Fruit fly (Drosophila melanogaster) whole organism, embryonic: Measurements from ENCODE around the gene CG43760.

Experiments
- ATbp ChIP-seq: fragments of 200-800 bp; sonication (Bioruptor generic); optimal IDR thresholded peaks from 2 replicates; lab custom pipeline; 2017; ENCODE audit warnings: missing biosample characterization, mild to moderate bottlenecking, missing genetic modification characterization, missing genetic modification reagents
- Abd-B ChIP-seq: fragments of 200-800 bp; sonication (Bioruptor generic); optimal IDR thresholded peaks from 2 replicates; lab custom pipeline; 2018; ENCODE audit warnings: missing biosample characterization, mild to moderate bottlenecking, missing genetic modification characterization, moderate library complexity
- B-H1 ChIP-seq: fragments of 200-800 bp; sonication (Bioruptor generic); IDR thresholded peaks from 3 replicates; pipeline ENCODE4 v1.3.6; 2022; ENCODE audit warnings: missing biosample characterization, missing genetic modification characterization
- CG10267 ChIP-seq: fragments of 200-800 bp; sonication (Bioruptor generic); optimal IDR thresholded peaks from 2 replicates; lab custom pipeline; 2018; ENCODE audit warnings: missing biosample characterization, mild to moderate bottlenecking, missing genetic modification characterization, moderate library complexity
- CG10431 ChIP-seq: fragments of 200-800 bp; sonication (Bioruptor generic); optimal IDR thresholded peaks from 3 replicates; lab custom pipeline; 2018; ENCODE audit warnings: missing biosample characterization, mild to moderate bottlenecking, missing genetic modification characterization
- CG10979 ChIP-seq: fragments of 200-800 bp; sonication (Bioruptor generic); optimal IDR thresholded peaks from 2 replicates; lab custom pipeline; 2018; ENCODE audit warnings: missing biosample characterization, mild to moderate bottlenecking, missing genetic modification characterization, moderate library complexity
- CG15514 ChIP-seq: fragments of 200-800 bp; sonication (Bioruptor generic); optimal IDR thresholded peaks from 3 replicates; lab custom pipeline; 2017; ENCODE audit warnings: missing biosample characterization, missing genetic modification characterization, mild to moderate bottlenecking, moderate library complexity, missing genetic modification reagents
- CG15696 ChIP-seq: fragments of 200-800 bp; sonication (Bioruptor generic); optimal IDR thresholded peaks from 2 replicates; lab custom pipeline; 2019; ENCODE audit warnings: missing biosample characterization, mild to moderate bottlenecking, missing genetic modification characterization, moderate library complexity
- CG18262 ChIP-seq: fragments of 200-800 bp; optimal IDR thresholded peaks from 3 replicates; lab custom pipeline; 2019; ENCODE audit warnings: missing biosample characterization, mild to moderate bottlenecking, missing genetic modification characterization, moderate library complexity
- CG2129 ChIP-seq: fragments of 200-800 bp; sonication (Bioruptor generic); IDR thresholded peaks from 2 replicates; pipeline ENCODE4 v1.3.6; 2022; ENCODE audit warnings: missing biosample characterization, missing genetic modification characterization; ENCODE audit not compliant: partially characterized antibody
- CG2712 ChIP-seq: fragments of 200-800 bp; optimal IDR thresholded peaks from 3 replicates; lab custom pipeline; 2019; ENCODE audit warnings: missing biosample characterization, mild to moderate bottlenecking, missing genetic modification characterization, moderate library complexity
- CG2889 ChIP-seq: fragments of 200-800 bp; sonication (Bioruptor generic); IDR thresholded peaks from 3 replicates; pipeline ENCODE4 v1.3.6; 2022; ENCODE audit warnings: missing biosample characterization, missing genetic modification characterization
- CG32772 ChIP-seq: fragments of 200-800 bp; sonication (Bioruptor generic); IDR thresholded peaks from 2 replicates; pipeline ENCODE4 v1.3.6; 2022; ENCODE audit warnings: missing biosample characterization, missing genetic modification characterization
- CG4404 ChIP-seq: fragments of 200-800 bp; sonication (Bioruptor generic); IDR thresholded peaks from 2 replicates; pipeline ENCODE4 v1.3.6; 2022; ENCODE audit warnings: missing biosample characterization, missing genetic modification characterization
- CG6654 ChIP-seq: fragments of 200-800 bp; sonication (Bioruptor generic); optimal IDR thresholded peaks from 2 replicates; lab custom pipeline; 2017; ENCODE audit warnings: missing biosample characterization, mild to moderate bottlenecking, missing genetic modification characterization
- CG8765 ChIP-seq: fragments of 200-800 bp; sonication (Bioruptor generic); IDR thresholded peaks from 2 replicates; pipeline ENCODE4 v1.3.6; 2022; ENCODE audit warnings: missing biosample characterization, missing genetic modification characterization
- CG9727 ChIP-seq: fragments of 200-800 bp; sonication (Bioruptor generic); optimal IDR thresholded peaks from 3 replicates; lab custom pipeline; 2017; ENCODE audit warnings: missing biosample characterization, mild to moderate bottlenecking, missing genetic modification characterization
- CG9797 ChIP-seq: fragments of 200-800 bp; sonication (Bioruptor generic); optimal IDR thresholded peaks from 3 replicates; lab custom pipeline; 2018; ENCODE audit warnings: missing biosample characterization, mild to moderate bottlenecking, missing genetic modification characterization
- CrebB ChIP-seq: fragments of 200-800 bp; sonication (Bioruptor generic); optimal IDR thresholded peaks from 3 replicates; lab custom pipeline; 2018; ENCODE audit warnings: missing biosample characterization, mild to moderate bottlenecking, missing genetic modification characterization
- D ChIP-seq, 2 experiments: fragments of 200-800 bp in 1 of 2; fragments of >200 bp in 1 of 2; sonication (Bioruptor generic) in 1 of 2; optimal IDR thresholded peaks; 2 replicates in 1 of 2; 3 replicates in 1 of 2; lab custom pipeline; 2017; ENCODE audit warnings: mild to moderate bottlenecking in 1 of 2, missing biosample characterization in 1 of 2, missing genetic modification characterization in 1 of 2, missing genetic modification reagents in 1 of 2
- E2f2 ChIP-seq: fragments of 200-800 bp; sonication (Bioruptor generic); IDR thresholded peaks from 2 replicates; pipeline ENCODE4 v1.3.6; 2022; ENCODE audit warnings: missing biosample characterization, missing genetic modification characterization
- Ets65A ChIP-seq: fragments of 200-800 bp; sonication (Bioruptor generic); peaks from one replicate; lab custom pipeline; 2016; ENCODE audit warnings: missing biosample characterization, missing genetic modification characterization
- Ets97D ChIP-seq: fragments of 200-800 bp; sonication (Bioruptor generic); optimal IDR thresholded peaks from 3 replicates; lab custom pipeline; 2016; ENCODE audit warnings: missing biosample characterization, missing genetic modification characterization
- HLHmδ ChIP-seq: fragments of 200-800 bp; sonication (Bioruptor generic); optimal IDR thresholded peaks from 2 replicates; lab custom pipeline; 2018; ENCODE audit warnings: missing biosample characterization, mild to moderate bottlenecking, missing genetic modification characterization, moderate library complexity
- Hr78 ChIP-seq, 2 experiments: fragments of 200-800 bp in 1 of 2; fragments of >200 bp in 1 of 2; sonication (Bioruptor generic) in 1 of 2; optimal IDR thresholded peaks; 2 replicates each; lab custom pipeline; 2017 to 2019; ENCODE audit warnings: missing biosample characterization in 2 of 2, missing genetic modification characterization in 2 of 2, mild to moderate bottlenecking in 1 of 2, moderate library complexity in 1 of 2
- Meics ChIP-seq: fragments of 200-800 bp; sonication (Bioruptor generic); optimal IDR thresholded peaks from 2 replicates; lab custom pipeline; 2017; ENCODE audit warnings: missing biosample characterization, mild to moderate bottlenecking, missing genetic modification characterization
- Xrp1 ChIP-seq: fragments of 200-800 bp; sonication (Bioruptor generic); IDR thresholded peaks from 2 replicates; pipeline ENCODE4 v1.3.6; 2022; ENCODE audit warnings: missing biosample characterization, missing genetic modification characterization
- ac ChIP-seq: fragments of 200-800 bp; sonication (Bioruptor generic); optimal IDR thresholded peaks from 3 replicates; lab custom pipeline; 2017; ENCODE audit warnings: missing biosample characterization, mild to moderate bottlenecking, missing genetic modification characterization
- bab2 ChIP-seq: fragments of 200-800 bp; sonication (Bioruptor generic); optimal IDR thresholded peaks from 2 replicates; lab custom pipeline; 2016; ENCODE audit warnings: missing biosample characterization, missing genetic modification characterization
- bsh ChIP-seq, 2 experiments: fragments of 200-800 bp; sonication (Bioruptor generic); optimal IDR thresholded peaks; 2 replicates each; lab custom pipeline; 2017 to 2018; ENCODE audit warnings: mild to moderate bottlenecking in 2 of 2, missing biosample characterization in 2 of 2, missing genetic modification characterization in 2 of 2, moderate library complexity in 1 of 2
- cas ChIP-seq: fragments of 200-800 bp; sonication (Bioruptor generic); IDR thresholded peaks from 2 replicates; pipeline ENCODE4 v1.3.6; 2022; ENCODE audit warnings: missing biosample characterization, missing genetic modification characterization
- chif ChIP-seq, 2 experiments: fragments of 200-800 bp; sonication (Bioruptor generic); optimal IDR thresholded peaks; 3 replicates each; lab custom pipeline; 2016; ENCODE audit warnings: missing biosample characterization in 2 of 2, missing genetic modification characterization in 2 of 2
- chinmo ChIP-seq: fragments of 200-800 bp; sonication (Bioruptor generic); IDR thresholded peaks from 4 replicates; pipeline ENCODE4 v1.3.6; 2022; ENCODE audit warnings: missing biosample characterization, missing genetic modification characterization; ENCODE audit not compliant: partially characterized antibody
- crol ChIP-seq: fragments of 200-800 bp; sonication (Bioruptor generic); IDR thresholded peaks from 2 replicates; pipeline ENCODE4 v1.3.6; 2022; ENCODE audit warnings: missing biosample characterization, missing genetic modification characterization
- dmrt11E ChIP-seq: fragments of 200-800 bp; sonication (Bioruptor generic); optimal IDR thresholded peaks from 3 replicates; lab custom pipeline; 2018; ENCODE audit warnings: missing biosample characterization, mild to moderate bottlenecking, missing genetic modification characterization, moderate library complexity
- gsb ChIP-seq: fragments of 200-800 bp; sonication (Bioruptor generic); IDR thresholded peaks from 2 replicates; pipeline ENCODE4 v1.3.6; 2022; ENCODE audit warnings: missing biosample characterization, missing genetic modification characterization
- klu ChIP-seq: fragments of 200-800 bp; sonication (Bioruptor generic); IDR thresholded peaks from 2 replicates; pipeline ENCODE4 v1.3.6; 2022; ENCODE audit warnings: missing biosample characterization, missing genetic modification characterization
- kni ChIP-seq: fragments of 200-800 bp; sonication (Bioruptor generic); optimal IDR thresholded peaks from 3 replicates; lab custom pipeline; 2017; ENCODE audit warnings: mild to moderate bottlenecking, missing biosample characterization, missing genetic modification reagents, missing genetic modification characterization
- nmo ChIP-seq: fragments of 200-800 bp; sonication (Bioruptor generic); optimal IDR thresholded peaks from 2 replicates; lab custom pipeline; 2018; ENCODE audit warnings: missing biosample characterization, mild to moderate bottlenecking, missing genetic modification characterization, moderate library complexity
- org-1 ChIP-seq: fragments of 200-800 bp; sonication (Bioruptor generic); optimal IDR thresholded peaks from 2 replicates; lab custom pipeline; 2017; ENCODE audit warnings: missing biosample characterization, missing genetic modification characterization
- pros ChIP-seq: fragments of 200-800 bp; sonication (Bioruptor generic); optimal IDR thresholded peaks from 3 replicates; lab custom pipeline; 2019; ENCODE audit warnings: missing biosample characterization, mild to moderate bottlenecking, missing genetic modification characterization, moderate library complexity
- sr ChIP-seq: fragments of 200-800 bp; sonication (Bioruptor generic); IDR thresholded peaks from 3 replicates; pipeline ENCODE4 v1.3.6; 2022; ENCODE audit warnings: missing biosample characterization, missing genetic modification characterization
- stc ChIP-seq: fragments of 200-800 bp; sonication (Bioruptor generic); IDR thresholded peaks from 2 replicates; pipeline ENCODE4 v1.3.6; 2022; ENCODE audit warnings: missing biosample characterization, missing genetic modification characterization
- tll ChIP-seq, 2 experiments: fragments of 200-800 bp in 1 of 2; fragments of >200 bp in 1 of 2; sonication (Bioruptor generic) in 1 of 2; optimal IDR thresholded peaks; 2 replicates each; lab custom pipeline; 2017 to 2019; ENCODE audit warnings: missing biosample characterization in 2 of 2, missing genetic modification characterization in 2 of 2, mild to moderate bottlenecking in 1 of 2, moderate library complexity in 1 of 2
- twi ChIP-seq: fragments of 200-800 bp; optimal IDR thresholded peaks from 2 replicates; lab custom pipeline; 2019; ENCODE audit warnings: missing biosample characterization, mild to moderate bottlenecking, missing genetic modification characterization, moderate library complexity
- vvl ChIP-seq: fragments of 200-800 bp; sonication (Bioruptor generic); IDR thresholded peaks from 2 replicates; pipeline ENCODE4 v1.3.6; 2022; ENCODE audit warnings: missing biosample characterization, missing genetic modification characterization
- wdn ChIP-seq: fragments of 200-800 bp; sonication (Bioruptor generic); IDR thresholded peaks from 2 replicates; pipeline ENCODE4 v1.3.6; 2022; ENCODE audit warnings: missing biosample characterization, missing genetic modification characterization
- wor ChIP-seq: fragments of 200-800 bp; sonication (Bioruptor generic); IDR thresholded peaks from 2 replicates; pipeline ENCODE4 v1.3.6; 2022; ENCODE audit warnings: missing biosample characterization, missing genetic modification characterization
- zfh1 ChIP-seq: fragments of 200-800 bp; sonication (Bioruptor generic); IDR thresholded peaks from 3 replicates; pipeline ENCODE4 v1.3.6; 2022; ENCODE audit warnings: missing biosample characterization, missing genetic modification characterization
- zfh2 ChIP-seq: fragments of 200-800 bp; sonication (Bioruptor generic); optimal IDR thresholded peaks from 2 replicates; lab custom pipeline; 2016; ENCODE audit warnings: missing biosample characterization, missing genetic modification characterization

The CG43760 gene

dm6 chr2L:15741418-15741817, 35.2 kb downstream of the CG43760 start (continued):
- TF ChIP-seq CG8765 (GFP tag; lab: Robert Waterston, UW) (peak; percentile 64; the same call in 1 of the 2 replicates), CG2889 (no peak), dmrt11E (peak; percentile 72), zfh1 (GFP tag; lab: Robert Waterston, UW) (peak; percentile 48; the same call in 2 of the 3 replicates), CG10267 (peak; percentile 35), HLHmδ (GFP tag; lab: Kevin White, UChicago) (no peak), ac (peak; percentile 90), CrebB (tag; lab: Kevin White, UChicago) (no peak), CG9727 (GFP tag; lab: Kevin White, UChicago) (peak; percentile 44), Hr78 (GFP tag; optimal IDR thresholded peaks at IDR 0.05; lab: Kevin White, UChicago) (no peak), CG18262 (tag; lab: Kevin White, UChicago) (peak; percentile 33), bsh (GFP tag; optimal IDR thresholded peaks at IDR 0.05; lab: Kevin White, UChicago) (no peak), org-1 (GFP tag; lab: Kevin White, UChicago) (no peak), sr (GFP tag; lab: Robert Waterston, UW) (no peak), CG2712 (peak; percentile 31), vvl (GFP tag; lab: Robert Waterston, UW) (no peak), CG4404 (GFP tag; lab: Robert Waterston, UW) (peak; percentile 75), D (optimal IDR thresholded peaks at IDR 0.05; lab: Kevin White, UChicago) (no peak), D (GFP tag; optimal IDR thresholded peaks at IDR 0.05; lab: Kevin White, UChicago) (no peak), nmo (GFP tag; lab: Kevin White, UChicago) (peak; percentile 6), Ets97D (no peak), CG9797 (no peak), twi (no peak), klu (GFP tag; lab: Robert Waterston, UW) (no peak), CG2129 (GFP tag; lab: Robert Waterston, UW) (no peak), bab2 (no peak), CG6654 (GFP tag; lab: Kevin White, UChicago) (no peak), chif (GFP tag; optimal IDR thresholded peaks at IDR 0.05; lab: Kevin White, UChicago) (peak in 1 of 2 experiments; percentile 38), CG15696 (tag; lab: Kevin White, UChicago) (peak; percentile 69), ATbp (GFP tag; lab: Kevin White, UChicago) (no peak), CG10979 (tag; lab: Kevin White, UChicago) (peak; percentile 34)

dm6 chr2L:15740918-15741317, 35.7 kb downstream of the CG43760 start:
- TF ChIP-seq Ets65A (peak; percentile 16), wdn (no peak), twi (peak; percentile 91), wor (GFP tag; lab: Robert Waterston, UW) (no peak), tll (GFP tag; optimal IDR thresholded peaks at IDR 0.05; lab: Kevin White, UChicago) (peak in 1 of 2 experiments; percentile 66)

dm6 chr2L:15735918-15736317, 40.7 kb downstream of the CG43760 start:
- TF ChIP-seq stc (GFP tag; lab: Robert Waterston, UW), result no peak
- no peak for TF ChIP-seq Meics (GFP tag; lab: Kevin White, UChicago)
- TF ChIP-seq Xrp1 (GFP tag; lab: Robert Waterston, UW), result no peak
- no peak for TF ChIP-seq gsb (GFP tag; lab: Robert Waterston, UW)
- TF ChIP-seq cas (GFP tag; lab: Robert Waterston, UW), result no peak
- no peak for TF ChIP-seq wdn
- peak; percentile 47 for TF ChIP-seq kni (GFP tag; lab: Kevin White, UChicago)
- no peak for TF ChIP-seq Abd-B (GFP tag; lab: Kevin White, UChicago)
- TF ChIP-seq zfh2 (GFP tag; lab: Kevin White, UChicago), result no peak
- TF ChIP-seq CG32772, result no peak
- TF ChIP-seq E2f2 (GFP tag; lab: Robert Waterston, UW), result no peak
- TF ChIP-seq CG10431 (GFP tag; lab: Kevin White, UChicago), result no peak
- TF ChIP-seq chinmo (GFP tag; lab: Robert Waterston, UW), result no peak
- TF ChIP-seq pros (GFP tag; lab: Kevin White, UChicago), result peak; percentile 89
- peak; percentile 31 for TF ChIP-seq CG15514 (GFP tag; lab: Kevin White, UChicago)
- no peak for TF ChIP-seq crol (GFP tag; lab: Robert Waterston, UW)
- no peak for TF ChIP-seq B-H1
